Worm (Caenorhabditis elegans): ENCODE data around the gene srz-69.

ce11 chrIV:3469742-3470141, 7.3 kb downstream of the srz-69 start, which contains the start of gene F58E2.2:
- TF ChIP-seq fkh-10 (GFP tag; optimal IDR thresholded peaks at IDR 0.05) (no peak), unc-62 (GFP tag; optimal IDR thresholded peaks at IDR 0.05 in 1 of 2) (no peak), unc-62 (tag; optimal IDR thresholded peaks at IDR 0.05) (no peak), lsy-2 (tag; optimal IDR thresholded peaks at IDR 0.05) (no peak), F26F4.8 (GFP tag; conservative IDR thresholded peaks at IDR 0.05) (no peak), snpc-4 (tag; optimal IDR thresholded peaks at IDR 0.05) (no peak), daf-16 (GFP tag; optimal IDR thresholded peaks at IDR 0.05) (no peak), daf-16 (tag; optimal IDR thresholded peaks at IDR 0.05) (no peak), mxl-2 (GFP tag; conservative IDR thresholded peaks at IDR 0.05) (no peak), nhr-11 (tag; optimal IDR thresholded peaks at IDR 0.05) (no peak), nhr-28 (tag; optimal IDR thresholded peaks at IDR 0.05) (no peak), mdt-29 (GFP tag; IDR thresholded peaks at IDR 0.05) (no peak), arid-1 (GFP tag; conservative IDR thresholded peaks at IDR 0.05) (no peak), lin-1 (GFP tag; IDR thresholded peaks at IDR 0.05) (no peak), dve-1 (tag; optimal IDR thresholded peaks at IDR 0.05; ENCODE audit: insufficient read depth) (no peak)

Data from whole organism, L4 larva.